Fruit fly (Drosophila melanogaster) Kc167 (cell line): ENCODE measurements around the gene CG42258.

Experiments used
- Myc ChIP-seq: fragments of >200 bp; optimal IDR thresholded peaks from 2 replicates; lab custom pipeline; 2017; ENCODE audit warnings: missing external identifiers
- Sin3A ChIP-seq: fragments of >200 bp; optimal IDR thresholded peaks from 2 replicates; lab custom pipeline; 2018; ENCODE audit warnings: missing external identifiers
- h ChIP-seq: fragments of >200 bp; optimal IDR thresholded peaks from 3 replicates; lab custom pipeline; 2018; ENCODE audit warnings: missing external identifiers
- insv ChIP-seq: fragments of >200 bp; optimal IDR thresholded peaks from 3 replicates; lab custom pipeline; 2018; ENCODE audit warnings: missing external identifiers
- psq ChIP-seq: fragments of >200 bp; optimal IDR thresholded peaks from 2 replicates; lab custom pipeline; 2017; ENCODE audit warnings: missing external identifiers

dm6 chrX:12507589-12507988, 44.3 kb downstream of the CG42258 start:
- TF ChIP-seq h, result no peak
- no peak for TF ChIP-seq Myc
- no peak for TF ChIP-seq Sin3A
- TF ChIP-seq insv, result no peak
- no peak for TF ChIP-seq psq
